Worm (Caenorhabditis elegans): Measurements from ENCODE around the gene Y94H6A.10.
"Not testable (repeated sequence)": the region's sequence is repeated elsewhere in the genome, so short reads cannot be mapped to it uniquely, and the experiment has no call there.

DNA sequence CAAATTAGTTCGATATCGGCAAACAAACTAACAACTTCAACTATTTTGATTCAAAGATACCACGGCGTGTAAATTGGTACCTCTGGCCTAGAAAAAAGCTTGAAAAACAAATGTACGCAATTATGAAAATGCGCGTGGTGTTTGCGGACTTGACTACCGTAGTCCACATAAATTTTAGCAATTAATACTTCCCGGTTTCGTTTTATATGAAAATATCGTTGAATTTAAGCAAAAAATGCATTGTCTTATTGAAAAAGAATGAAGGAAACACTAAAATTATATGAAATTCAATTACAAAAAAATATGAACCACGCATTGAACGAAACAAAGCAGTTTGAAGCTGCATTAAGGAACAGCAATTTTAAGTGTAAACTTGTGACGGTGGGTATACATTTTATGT is 35.6 kb downstream of the Y94H6A.10 start, which contains the start of gene gpx-4:
- not testable (repeated sequence) for TF ChIP-seq F49E8.2 (tag; optimal IDR thresholded peaks at IDR 0.05; ENCODE audit: insufficient read depth); F52B5.7 (tag; optimal IDR thresholded peaks at IDR 0.05); unc-62 (GFP tag; optimal IDR thresholded peaks at IDR 0.05); F39B2.1 (GFP tag; IDR thresholded peaks at IDR 0.05); unc-130 (GFP tag; optimal IDR thresholded peaks at IDR 0.05); hsf-1 (GFP tag; IDR thresholded peaks at IDR 0.05); madf-8 (GFP tag; conservative IDR thresholded peaks at IDR 0.05); dpl-1 (GFP tag; optimal IDR thresholded peaks at IDR 0.05); ceh-91 (GFP tag; IDR thresholded peaks at IDR 0.05); B0261.1 (tag; optimal IDR thresholded peaks at IDR 0.05); let-526 (GFP tag; IDR thresholded peaks at IDR 0.05); nfyb-1 (GFP tag; IDR thresholded peaks at IDR 0.05); snpc-4 (GFP tag; optimal IDR thresholded peaks at IDR 0.05); snpc-4 (tag; optimal IDR thresholded peaks at IDR 0.05); him-1 (tag; optimal IDR thresholded peaks at IDR 0.05)

Measured in whole organism, young adult.